Fruit fly (Drosophila melanogaster): ENCODE data around the gene DCX-EMAP.

DCX-EMAP gene

DNA sequence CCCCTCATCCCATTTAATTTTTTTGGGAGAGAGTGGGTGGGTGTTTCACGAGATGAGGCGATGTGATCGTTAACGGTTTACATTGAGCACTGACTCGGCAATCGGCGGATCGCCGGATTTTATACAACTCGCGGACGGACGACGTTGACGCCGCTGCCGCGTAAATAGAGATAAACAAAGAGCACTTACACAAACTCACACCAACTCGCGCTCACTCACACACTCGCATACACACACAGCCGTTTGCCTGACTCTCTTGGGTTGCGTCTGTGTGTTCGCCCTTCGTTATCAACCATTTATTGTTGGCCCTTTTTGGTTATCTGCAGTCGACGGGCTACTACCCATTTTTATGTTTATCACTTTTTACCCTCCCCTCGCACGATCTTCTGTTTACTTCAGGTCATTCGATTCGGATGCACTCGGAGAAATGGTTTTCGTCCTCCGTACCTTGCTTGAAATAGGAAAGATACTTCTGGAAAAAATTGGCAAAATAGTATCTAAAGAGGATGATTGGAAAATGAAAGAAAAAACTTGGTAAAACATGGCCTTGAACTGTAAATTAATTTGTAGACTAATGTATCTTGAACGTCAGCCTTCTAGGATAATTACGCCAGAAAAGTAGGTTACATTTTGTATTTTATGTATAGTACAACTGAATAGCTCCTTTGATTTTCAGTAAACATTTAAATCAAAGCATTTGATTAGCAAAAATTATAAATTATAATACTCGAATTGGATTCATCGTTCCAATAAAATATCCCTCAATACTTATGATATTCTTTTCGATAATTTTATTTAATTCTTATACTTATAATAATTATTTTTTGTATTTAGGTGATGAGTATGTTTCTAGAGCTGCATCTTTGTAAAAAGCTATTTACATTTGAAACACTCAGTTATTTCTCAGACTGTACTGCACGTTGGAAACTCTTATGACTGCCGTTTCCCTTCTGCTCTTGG lies 74.2 kb downstream of the DCX-EMAP start (continued):
- TF ChIP-seq Trl (optimal IDR thresholded peaks at IDR 0.05) (peak; percentile 58 to 63), Trl (GFP tag; optimal IDR thresholded peaks at IDR 0.05) (no peak), CG13894 (tag; optimal IDR thresholded peaks at IDR 0.05) (no peak), CG14667 (GFP tag; IDR thresholded peaks at IDR 0.05) (no peak), CG15696 (tag; optimal IDR thresholded peaks at IDR 0.05) (peak; percentile 75), run (tag; optimal IDR thresholded peaks at IDR 0.05) (no peak), Vsx1 (GFP tag; optimal IDR thresholded peaks at IDR 0.05) (no peak), CG17568 (GFP tag; optimal IDR thresholded peaks at IDR 0.05) (peak; percentile 46), ind (GFP tag; optimal IDR thresholded peaks at IDR 0.05) (peak; percentile 5), ato (GFP tag; IDR thresholded peaks at IDR 0.05; ENCODE audit: partially characterized antibody) (peak; percentile 38; the same call in 1 of the 2 replicates), sens (GFP tag) (peak; percentile 93), Ravus (GFP tag; IDR thresholded peaks at IDR 0.05) (no peak), dpn (GFP tag; optimal IDR thresholded peaks at IDR 0.05) (peak; percentile 1 to 2), rib (GFP tag; IDR thresholded peaks at IDR 0.05) (peak; percentile 65; the same call in 1 of the 2 replicates), dati (GFP tag; IDR thresholded peaks at IDR 0.05) (no peak), Lim3 (GFP tag; IDR thresholded peaks at IDR 0.05) (no peak), Oli (tag; optimal IDR thresholded peaks at IDR 0.05) (peak; percentile 58), CG4424 (GFP tag; optimal IDR thresholded peaks at IDR 0.05) (peak; percentile 74), Six4 (GFP tag; optimal IDR thresholded peaks at IDR 0.05) (peak; percentile 24), tll (GFP tag; optimal IDR thresholded peaks at IDR 0.05) (peak in 1 of 2 experiments; percentile 93), pnt (GFP tag; optimal IDR thresholded peaks at IDR 0.05) (peak; percentile 47), H2.0 (GFP tag; IDR thresholded peaks at IDR 0.05) (0 out of 2 replicates have a peak, but pooled peaks have one; percentile 11), Max (GFP tag; optimal IDR thresholded peaks at IDR 0.05) (no peak), MESR4 (GFP tag; optimal IDR thresholded peaks at IDR 0.05) (no peak), HLH54F (GFP tag; optimal IDR thresholded peaks at IDR 0.05) (no peak), Neu2 (GFP tag; optimal IDR thresholded peaks at IDR 0.05; ENCODE audit: borderline replicate concordance) (no peak), CG15073 (GFP tag; optimal IDR thresholded peaks at IDR 0.05) (no peak), ssp (GFP tag; IDR thresholded peaks at IDR 0.05) (no peak), CG6175 (GFP tag; IDR thresholded peaks at IDR 0.05) (no peak), Dll (GFP tag; IDR thresholded peaks at IDR 0.05; ENCODE audit: partially characterized antibody) (0 out of 4 replicates have a peak, but pooled peaks have one; percentile 36), Mad (GFP tag; optimal IDR thresholded peaks at IDR 0.05) (no peak), GATAe (GFP tag; conservative IDR thresholded peaks at IDR 0.05) (peak; percentile 83), disco-r (GFP tag; optimal IDR thresholded peaks at IDR 0.05) (no peak), CG34422 (GFP tag; IDR thresholded peaks at IDR 0.05) (peak; percentile 43; the same call in 2 of the 3 replicates), gem (tag; optimal IDR thresholded peaks at IDR 0.05) (peak; percentile 64), Awh (GFP tag; IDR thresholded peaks at IDR 0.05) (no peak; the same call in 1 of the 2 replicates), CG16863 (GFP tag; optimal IDR thresholded peaks at IDR 0.05) (no peak), tgo (GFP tag; IDR thresholded peaks at IDR 0.05) (no peak), CG3065 (GFP tag; optimal IDR thresholded peaks at IDR 0.05) (no peak), scrt (GFP tag; optimal IDR thresholded peaks at IDR 0.05) (no peak), cwo (GFP tag; optimal IDR thresholded peaks at IDR 0.05) (no peak), kay (GFP tag; optimal IDR thresholded peaks at IDR 0.05) (no peak), CG12104 (GFP tag; optimal IDR thresholded peaks at IDR 0.05) (peak; percentile 31), CG4617 (GFP tag; optimal IDR thresholded peaks at IDR 0.05; ENCODE audit: borderline replicate concordance) (peak; percentile 3), Deaf1 (tag; optimal IDR thresholded peaks at IDR 0.05) (peak; percentile 83), B-H2 (GFP tag; optimal IDR thresholded peaks at IDR 0.05) (no peak), CG18262 (tag; optimal IDR thresholded peaks at IDR 0.05) (peak; percentile 91), MTF-1 (GFP tag; optimal IDR thresholded peaks at IDR 0.05; ENCODE audit: borderline replicate concordance) (peak; percentile 38)
